Worm (Caenorhabditis elegans): Measurements from ENCODE around the gene gcy-21.

ce11 chrII:2628401-2628800 is 31.1 kb upstream of the gcy-21 start:
- no peak for TF ChIP-seq W03F9.2 (tag; optimal IDR thresholded peaks at IDR 0.05)
- TF ChIP-seq dao-5 (tag; optimal IDR thresholded peaks at IDR 0.05) = no peak
- no peak for TF ChIP-seq him-1 (tag; optimal IDR thresholded peaks at IDR 0.05)

Measured in whole organism, L4/young adult.